Worm (Caenorhabditis elegans): ENCODE data around the gene Y37D8A.29.

ce11 chrIII:12910365-12910764 is 18.9 kb upstream of the Y37D8A.29 start, which contains the start of gene flp-14:
- TF ChIP-seq pqm-1 (tag; optimal IDR thresholded peaks at IDR 0.05) (no peak), lin-39 (tag; optimal IDR thresholded peaks at IDR 0.05) (no peak), hlh-30 (tag; optimal IDR thresholded peaks at IDR 0.05; ENCODE audit: insufficient read depth) (no peak), zip-2 (tag; optimal IDR thresholded peaks at IDR 0.05) (no peak)
